Worm (Caenorhabditis elegans): ENCODE measurements around the gene srbc-48.

- no peak for TF ChIP-seq lim-7 (GFP tag; IDR thresholded peaks at IDR 0.05)
- no peak for TF ChIP-seq pqm-1 (tag; optimal IDR thresholded peaks at IDR 0.05)
- TF ChIP-seq snpc-4 (tag; optimal IDR thresholded peaks at IDR 0.05), result no peak
- no peak for TF ChIP-seq cey-2 (tag; optimal IDR thresholded peaks at IDR 0.05; ENCODE audit: borderline replicate concordance, insufficient read depth)
- TF ChIP-seq unc-39 (tag; optimal IDR thresholded peaks at IDR 0.05), result no peak
- TF ChIP-seq lin-13 (GFP tag; optimal IDR thresholded peaks at IDR 0.05), result no peak
- no peak for TF ChIP-seq hlh-30 (tag; optimal IDR thresholded peaks at IDR 0.05; ENCODE audit: insufficient read depth)
Measured at ce11 chrV:15863042-15863441, 43.0 kb downstream of the srbc-48 start, which contains the start of gene srh-299.
